Fruit fly (Drosophila melanogaster) S2 (cell line): ENCODE results near the gene ICA69.

Experiments used
- CG8478 ChIP-seq: fragments of >200 bp; optimal IDR thresholded peaks from 2 replicates; lab custom pipeline; 2018
- CTCF ChIP-seq, 2 experiments: fragments of >200 bp; optimal IDR thresholded peaks; 2 replicates each; lab custom pipeline; 2018

DNA sequence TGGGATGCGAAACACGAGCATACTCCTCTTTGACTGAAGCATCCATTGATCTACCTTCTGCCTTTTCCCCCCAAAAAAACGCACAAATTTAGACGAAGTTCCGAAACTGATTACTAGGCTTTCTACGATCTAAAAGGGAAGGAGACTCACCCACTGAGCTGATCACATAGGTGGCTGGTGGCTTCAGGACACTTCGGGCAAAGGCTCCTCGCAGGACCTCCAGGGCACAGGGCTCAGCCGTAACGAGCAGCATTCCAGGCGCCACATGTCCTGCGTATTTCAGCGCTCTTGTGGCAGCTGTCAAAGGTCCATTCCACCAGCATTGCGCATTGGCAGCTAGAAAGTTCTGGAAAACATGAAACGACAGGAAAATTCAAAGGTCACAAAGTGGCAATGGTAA lies 42.4 kb upstream of the ICA69 start, which contains the start of gene CG33285:
- no peak for TF ChIP-seq CTCF (optimal IDR thresholded peaks at IDR 0.05; lab: Kevin White, UChicago)
- TF ChIP-seq CG8478 = no peak
